Worm (Caenorhabditis elegans) whole organism, L4 larva: Measurements from ENCODE around the gene nspd-9.

Experiments used
- D1046.2 ChIP-seq: fragments of 200-800 bp; sonication (Bioruptor generic); IDR thresholded peaks from 2 replicates; pipeline ENCODE4 v1.3.6; 2022; ENCODE audit warnings: missing genetic modification characterization, missing compliant biosample characterization
- F10B5.3 ChIP-seq: sonication (generic microtip); optimal IDR thresholded peaks from 2 replicates; lab custom pipeline; 2016; ENCODE audit warnings: mild to moderate bottlenecking, missing genetic modification characterization, missing compliant biosample characterization
- T26A8.4 ChIP-seq: fragments of 200-800 bp; sonication (Bioruptor generic); IDR thresholded peaks from 2 replicates; pipeline ENCODE4 v1.3.6; 2022; ENCODE audit warnings: missing genetic modification characterization, missing compliant biosample characterization
- Y48G9A.11 ChIP-seq: fragments of 200-800 bp; sonication (Bioruptor generic); IDR thresholded peaks from 2 replicates; pipeline ENCODE4 v1.3.6; 2022; ENCODE audit warnings: missing genetic modification reagents, missing genetic modification characterization, missing compliant biosample characterization
- Y75B8A.6 ChIP-seq: fragments of 200-800 bp; sonication (Bioruptor generic); IDR thresholded peaks from 2 replicates; pipeline ENCODE4 v1.3.6; 2022; ENCODE audit warnings: missing genetic modification reagents, missing genetic modification characterization, missing compliant biosample characterization
- ZK337.2 ChIP-seq: fragments of 200-800 bp; sonication (Bioruptor generic); IDR thresholded peaks from 2 replicates; pipeline ENCODE4 v1.3.6; 2022; ENCODE audit warnings: missing genetic modification reagents, missing genetic modification characterization, missing compliant biosample characterization
- ceh-28 ChIP-seq: fragments of 150-350 bp; optimal IDR thresholded peaks from 2 replicates; lab custom pipeline; 2014; ENCODE audit warnings: missing biosample characterization, missing genetic modification reagents, missing genetic modification characterization
- ceh-44 ChIP-seq: fragments of 200-800 bp; sonication (Bioruptor generic); IDR thresholded peaks from 2 replicates; pipeline ENCODE4 v1.3.6; 2022; ENCODE audit warnings: missing genetic modification reagents, missing genetic modification characterization, missing compliant biosample characterization
- dmd-8 ChIP-seq: fragments of 200-800 bp; sonication (Bioruptor generic); IDR thresholded peaks from 2 replicates; pipeline ENCODE4 v1.3.6; 2022; ENCODE audit warnings: missing genetic modification characterization, missing compliant biosample characterization
- duxl-1 ChIP-seq: sonication (generic microtip); optimal IDR thresholded peaks from 2 replicates; lab custom pipeline; 2016; ENCODE audit warnings: mild to moderate bottlenecking, missing genetic modification characterization, moderate library complexity, missing compliant biosample characterization; ENCODE audit not compliant: poor library complexity
- egl-27 ChIP-seq: sonication (generic microtip); optimal IDR thresholded peaks from 3 replicates; lab custom pipeline; 2017; ENCODE audit warnings: missing biosample characterization, missing genetic modification reagents, missing genetic modification characterization
- egl-43 ChIP-seq: fragments of 200-800 bp; sonication (Bioruptor generic); IDR thresholded peaks from 2 replicates; pipeline ENCODE4 v1.3.6; 2022; ENCODE audit warnings: missing genetic modification reagents, missing genetic modification characterization, missing compliant biosample characterization
- gei-8 ChIP-seq: fragments of 200-800 bp; sonication (Bioruptor generic); optimal IDR thresholded peaks from 2 replicates; lab custom pipeline; 2018; ENCODE audit warnings: mild to moderate bottlenecking, missing genetic modification characterization, missing compliant biosample characterization
- lim-7 ChIP-seq: fragments of 200-800 bp; sonication (Bioruptor generic); IDR thresholded peaks from 2 replicates; pipeline ENCODE4 v1.3.6; 2022; ENCODE audit warnings: missing genetic modification characterization, missing compliant biosample characterization
- lin-1 ChIP-seq: fragments of 200-800 bp; sonication (Bioruptor generic); IDR thresholded peaks from 2 replicates; pipeline ENCODE4 v1.3.6; 2022; ENCODE audit warnings: missing genetic modification reagents, missing genetic modification characterization, missing compliant biosample characterization
- lin-15B ChIP-seq: fragments of 150-350 bp; sonication (generic microtip); optimal IDR thresholded peaks from 3 replicates; lab custom pipeline; 2014; ENCODE audit warnings: missing biosample characterization, missing genetic modification characterization
- lin-29 ChIP-seq: fragments of 200-800 bp; sonication (Bioruptor generic); IDR thresholded peaks from 2 replicates; pipeline ENCODE4 v1.3.6; 2022; ENCODE audit warnings: missing genetic modification reagents, missing genetic modification characterization, missing compliant biosample characterization
- lin-38 ChIP-seq: fragments of 200-800 bp; sonication (Bioruptor generic); IDR thresholded peaks from 2 replicates; pipeline ENCODE4 v1.3.6; 2022; ENCODE audit warnings: missing genetic modification reagents, missing genetic modification characterization, missing compliant biosample characterization
- madf-9 ChIP-seq: fragments of 200-800 bp; sonication (Bioruptor generic); conservative IDR thresholded peaks from 2 replicates; pipeline ENCODE4 v1.3.6; 2022; ENCODE audit warnings: missing genetic modification reagents, missing genetic modification characterization, missing compliant biosample characterization
- mdt-29 ChIP-seq: fragments of 200-800 bp; sonication (Bioruptor generic); IDR thresholded peaks from 2 replicates; pipeline ENCODE4 v1.3.6; 2022; ENCODE audit warnings: missing genetic modification reagents, missing genetic modification characterization, missing compliant biosample characterization
- mxl-2 ChIP-seq: fragments of 200-800 bp; sonication (Bioruptor generic); conservative IDR thresholded peaks from 2 replicates; pipeline ENCODE4 v1.3.6; 2022; ENCODE audit warnings: missing genetic modification reagents, missing genetic modification characterization, missing compliant biosample characterization
- nhr-10 ChIP-seq: fragments of 150-350 bp; optimal IDR thresholded peaks from 2 replicates; lab custom pipeline; 2014; ENCODE audit warnings: missing biosample characterization, missing genetic modification characterization
- nhr-237 ChIP-seq: sonication (generic microtip); optimal IDR thresholded peaks from 2 replicates; lab custom pipeline; 2017; ENCODE audit warnings: missing biosample characterization, missing genetic modification characterization
- nhr-28 ChIP-seq: fragments of 150-350 bp; optimal IDR thresholded peaks from 2 replicates; lab custom pipeline; 2014; ENCODE audit warnings: missing biosample characterization, missing genetic modification characterization
- nhr-41 ChIP-seq: fragments of 200-800 bp; sonication (Bioruptor generic); IDR thresholded peaks from 2 replicates; pipeline ENCODE4 v1.3.6; 2022; ENCODE audit warnings: missing genetic modification reagents, missing genetic modification characterization, missing compliant biosample characterization
- nhr-48 ChIP-seq: sonication (generic microtip); optimal IDR thresholded peaks from 2 replicates; lab custom pipeline; 2016; ENCODE audit warnings: mild to moderate bottlenecking, missing genetic modification characterization, missing compliant biosample characterization
- nhr-6 ChIP-seq: fragments of 150-350 bp; optimal IDR thresholded peaks from 2 replicates; lab custom pipeline; 2014; ENCODE audit warnings: missing biosample characterization, missing genetic modification characterization
- pha-4 ChIP-seq, 2 experiments: fragments of 150-350 bp in 1 of 2; fragments of 200-800 bp in 1 of 2; sonication (Bioruptor generic) in 1 of 2; IDR thresholded peaks in 1 of 2; optimal IDR thresholded peaks in 1 of 2; 2 replicates each; pipeline versions ENCODE4 v1.3.6 to Lab custom; 2014 to 2022; ENCODE audit warnings: missing genetic modification characterization in 2 of 2, missing genetic modification reagents in 2 of 2, missing biosample characterization in 1 of 2, missing compliant biosample characterization in 1 of 2
- rbr-2 ChIP-seq: sonication (generic microtip); optimal IDR thresholded peaks from 2 replicates; lab custom pipeline; 2016; ENCODE audit warnings: missing genotype, missing genetic modification characterization, missing compliant biosample characterization
- snpc-4 ChIP-seq: fragments of 150-350 bp; optimal IDR thresholded peaks from 2 replicates; lab custom pipeline; 2014; ENCODE audit warnings: missing biosample characterization, missing genetic modification characterization
- spr-3 ChIP-seq: fragments of 200-800 bp; sonication (Bioruptor generic); optimal IDR thresholded peaks from 2 replicates; lab custom pipeline; 2018; ENCODE audit warnings: mild to moderate bottlenecking, missing genetic modification characterization, missing compliant biosample characterization
- tag-97 ChIP-seq: fragments of 200-800 bp; sonication (Bioruptor generic); IDR thresholded peaks from 2 replicates; pipeline ENCODE4 v1.3.6; 2022; ENCODE audit warnings: missing genetic modification characterization, missing compliant biosample characterization
- tra-1 ChIP-seq: fragments of 200-800 bp; sonication (Bioruptor generic); IDR thresholded peaks from 2 replicates; pipeline ENCODE4 v1.3.6; 2022; ENCODE audit warnings: missing genetic modification reagents, missing genetic modification characterization, missing compliant biosample characterization
- unc-39 ChIP-seq: sonication (generic microtip); optimal IDR thresholded peaks from 2 replicates; lab custom pipeline; 2017; ENCODE audit warnings: missing biosample characterization, missing genetic modification characterization
- zfp-3 ChIP-seq: fragments of 200-800 bp; sonication (Bioruptor generic); conservative IDR thresholded peaks from 2 replicates; pipeline ENCODE4 v1.3.6; 2022; ENCODE audit warnings: missing genetic modification reagents, missing genetic modification characterization, missing compliant biosample characterization
- zip-11 ChIP-seq: fragments of 200-800 bp; sonication (Bioruptor generic); IDR thresholded peaks from 2 replicates; pipeline ENCODE4 v1.3.6; 2022; ENCODE audit warnings: missing genetic modification characterization, missing compliant biosample characterization
- ztf-11 ChIP-seq: fragments of 150-350 bp; optimal IDR thresholded peaks from 2 replicates; lab custom pipeline; 2014; ENCODE audit warnings: missing biosample characterization, missing genetic modification characterization

The nspd-9 gene

DNA sequence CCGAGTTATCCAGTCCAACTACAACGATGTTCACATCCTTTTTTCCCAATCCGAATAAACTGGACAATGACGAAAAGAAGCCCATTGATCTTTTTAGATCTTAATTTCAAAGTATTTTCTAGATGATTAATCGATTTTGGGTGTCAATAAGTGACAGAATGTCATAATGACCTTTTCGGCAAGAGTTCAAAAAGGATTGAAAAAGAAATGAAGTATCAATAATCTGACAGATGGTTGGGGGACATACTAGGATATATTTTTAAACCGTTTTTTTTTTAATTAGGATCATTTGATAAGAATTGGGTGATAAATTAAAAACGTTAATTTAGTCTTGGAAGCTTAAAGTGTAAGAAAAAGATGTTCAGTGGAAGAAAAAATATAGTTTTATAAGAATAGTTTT is 15.4 kb downstream of the nspd-9 start, which contains the start of gene arl-6:
Gene arl-6, minus strand, starts transcription at position 101 of the 400 bp plus-strand sequence.
- TF ChIP-seq zip-11, result no peak
- TF ChIP-seq lin-29 (GFP tag; lab: Robert Waterston, UW), result no peak
- TF ChIP-seq rbr-2 (tag; lab: Kevin White, UChicago), result no peak
- TF ChIP-seq F10B5.3 (tag; lab: Kevin White, UChicago), result no peak
- TF ChIP-seq snpc-4, result no peak
- no peak for TF ChIP-seq dmd-8 (GFP tag; lab: Robert Waterston, UW)
- TF ChIP-seq ceh-28 (tag; lab: Kevin White, UChicago), result no peak
- TF ChIP-seq nhr-41, result no peak

DNA sequence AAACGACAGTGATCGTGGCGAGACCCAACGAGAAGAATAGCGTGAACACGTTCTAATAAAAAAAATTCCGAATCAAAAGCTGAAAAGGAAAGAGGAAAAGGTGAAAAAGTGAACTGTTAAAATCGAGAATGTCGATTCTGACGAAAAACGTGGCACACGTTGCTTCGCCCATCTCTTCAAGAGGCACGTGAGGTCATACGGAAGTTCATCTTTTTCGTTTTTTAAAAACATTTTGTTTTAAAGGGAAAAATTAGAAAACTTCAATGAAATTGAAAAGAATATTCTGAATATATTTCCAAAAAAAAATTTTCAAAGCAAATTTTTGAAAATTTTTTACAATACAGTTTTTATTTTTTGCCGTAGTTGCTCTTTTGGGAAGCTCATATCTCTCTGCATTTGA is 18.9 kb downstream of the nspd-9 start, which contains the start of gene C38D4.7:
Gene C38D4.7, minus strand, starts transcription at position 101 of the 400 bp plus-strand sequence.
- TF ChIP-seq nhr-10 (tag; lab: Kevin White, UChicago) (no peak), zfp-3 (no peak), mxl-2 (GFP tag; lab: Robert Waterston, UW) (no peak), lim-7 (GFP tag; lab: Robert Waterston, UW) (no peak), Y75B8A.6 (GFP tag; lab: Robert Waterston, UW) (no peak), nhr-28 (tag; lab: Kevin White, UChicago) (no peak), pha-4 (GFP tag; IDR thresholded peaks at IDR 0.05; lab: Robert Waterston, UW) (no peak), pha-4 (tag; optimal IDR thresholded peaks at IDR 0.05; lab: Kevin White, UChicago) (no peak), tag-97 (GFP tag; lab: Robert Waterston, UW) (no peak), gei-8 (no peak), ceh-44 (no peak), D1046.2 (GFP tag; lab: Robert Waterston, UW) (no peak), ZK337.2 (GFP tag; lab: Robert Waterston, UW) (no peak), zip-11 (no peak), unc-39 (tag; lab: Kevin White, UChicago) (no peak), madf-9 (GFP tag; lab: Robert Waterston, UW) (no peak), tra-1 (GFP tag; lab: Robert Waterston, UW) (no peak), lin-15B (tag; lab: Kevin White, UChicago) (no peak), nhr-237 (tag; lab: Kevin White, UChicago) (no peak)

DNA sequence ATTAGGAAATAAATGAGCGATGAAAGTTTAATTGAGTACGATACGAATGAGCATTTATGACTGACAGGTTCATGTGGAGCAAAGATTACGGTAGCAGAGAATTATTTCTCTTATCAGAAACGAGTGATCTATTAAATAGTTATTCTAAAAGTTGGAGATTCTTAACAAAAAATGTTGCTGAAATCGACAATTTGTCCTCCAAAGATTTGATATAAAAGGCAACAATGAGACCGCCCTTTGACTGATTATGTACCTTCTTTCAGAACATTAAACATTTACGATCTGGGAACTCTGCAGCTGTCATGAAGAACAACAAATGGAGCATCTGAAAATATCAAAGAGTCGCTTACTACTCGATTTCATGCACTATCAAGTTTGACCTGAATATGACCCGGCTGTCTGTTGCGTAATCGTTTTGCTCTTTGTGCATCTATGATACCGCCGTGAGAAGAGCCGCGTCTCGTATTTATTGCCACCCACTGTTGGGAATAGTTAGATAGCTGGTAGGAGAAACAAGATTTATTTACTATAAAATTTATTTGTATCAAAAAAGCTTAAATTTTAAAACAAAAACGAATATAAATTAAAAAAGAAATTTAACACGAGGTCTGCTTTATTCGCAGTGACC is 20.5 kb downstream of the nspd-9 start, which contains the start of gene pal-1:
Gene pal-1, minus strand, starts transcription at position 51 of the 628 bp plus-strand sequence.
- TF ChIP-seq nhr-6 (tag; lab: Kevin White, UChicago) (no peak), lin-1 (GFP tag; lab: Robert Waterston, UW) (no peak), nhr-48 (no peak), snpc-4 (no peak), nhr-41 (no peak), lin-38 (GFP tag; lab: Robert Waterston, UW) (no peak), ceh-44 (no peak), gei-8 (no peak), dmd-8 (GFP tag; lab: Robert Waterston, UW) (no peak), ztf-11 (no peak), egl-27 (no peak), spr-3 (GFP tag; lab: Kevin White, UChicago) (no peak), duxl-1 (tag; lab: Kevin White, UChicago) (no peak), Y48G9A.11 (GFP tag; lab: Robert Waterston, UW) (no peak), T26A8.4 (GFP tag; lab: Robert Waterston, UW) (no peak), mdt-29 (GFP tag; lab: Robert Waterston, UW) (no peak), egl-43 (no peak)
- TF ChIP-seq, all 104 proteins: peak for 0
